Worm (Caenorhabditis elegans) whole organism, late embryonic: ENCODE measurements around the gene str-111.

Experiments
- C38D4.7 ChIP-seq: fragments of 200-800 bp; sonication (Bioruptor generic); optimal IDR thresholded peaks from 2 replicates; lab custom pipeline; 2018; ENCODE audit warnings: mild to moderate bottlenecking, missing genetic modification characterization, moderate library complexity, missing compliant biosample characterization
- K02D7.2 ChIP-seq: sonication (generic microtip); optimal IDR thresholded peaks from 2 replicates; lab custom pipeline; 2017; ENCODE audit warnings: mild to moderate bottlenecking, missing genetic modification characterization, missing compliant biosample characterization
- Y22D7AL.16 ChIP-seq: sonication (generic microtip); optimal IDR thresholded peaks from 2 replicates; lab custom pipeline; 2016; ENCODE audit warnings: missing genetic modification characterization, missing compliant biosample characterization
- ama-1 ChIP-seq: fragments of 150-350 bp; optimal IDR thresholded peaks from 2 replicates; lab custom pipeline; 2014
- ceh-22 ChIP-seq: sonication (generic microtip); optimal IDR thresholded peaks from 2 replicates; lab custom pipeline; 2017; ENCODE audit warnings: missing biosample characterization, missing genetic modification characterization
- ceh-24 ChIP-seq: sonication (generic microtip); optimal IDR thresholded peaks from 2 replicates; lab custom pipeline; 2016; ENCODE audit warnings: mild to moderate bottlenecking, missing genetic modification characterization, missing compliant biosample characterization
- ceh-30 ChIP-seq: fragments of 150-350 bp; optimal IDR thresholded peaks from 2 replicates; lab custom pipeline; 2014; ENCODE audit warnings: missing biosample characterization, missing genetic modification characterization
- ceh-34 ChIP-seq: sonication (generic microtip); optimal IDR thresholded peaks from 2 replicates; lab custom pipeline; 2016; ENCODE audit warnings: mild to moderate bottlenecking, missing genetic modification characterization, missing compliant biosample characterization
- ceh-45 ChIP-seq: fragments of 200-800 bp; sonication (Bioruptor generic); IDR thresholded peaks from 2 replicates; pipeline ENCODE4 v1.3.6; 2022; ENCODE audit warnings: missing genetic modification reagents, missing genetic modification characterization, missing compliant biosample characterization
- ceh-9 ChIP-seq: sonication (generic microtip); optimal IDR thresholded peaks from 2 replicates; lab custom pipeline; 2016; ENCODE audit warnings: mild to moderate bottlenecking, missing genetic modification characterization, inconsistent platforms, missing compliant biosample characterization
- che-1 ChIP-seq: sonication (generic microtip); optimal IDR thresholded peaks from 2 replicates; lab custom pipeline; 2016; ENCODE audit warnings: mild to moderate bottlenecking, missing genetic modification characterization, missing compliant biosample characterization
- dmd-4 ChIP-seq: sonication (generic microtip); optimal IDR thresholded peaks from 2 replicates; lab custom pipeline; 2016; ENCODE audit warnings: borderline replicate concordance, missing genetic modification characterization, missing compliant biosample characterization
- ets-4 ChIP-seq: sonication (generic microtip); optimal IDR thresholded peaks from 2 replicates; lab custom pipeline; 2016; ENCODE audit warnings: missing genetic modification characterization, missing compliant biosample characterization
- fkh-10 ChIP-seq: fragments of 150-350 bp; optimal IDR thresholded peaks from 2 replicates; lab custom pipeline; 2014; ENCODE audit warnings: missing biosample characterization, missing genetic modification reagents, missing genetic modification characterization
- fkh-6 ChIP-seq: sonication (generic microtip); optimal IDR thresholded peaks from 2 replicates; lab custom pipeline; 2016; ENCODE audit warnings: missing genetic modification characterization, missing compliant biosample characterization
- gmeb-2 ChIP-seq: sonication (generic microtip); optimal IDR thresholded peaks from 2 replicates; lab custom pipeline; 2016; ENCODE audit warnings: missing genetic modification characterization, inconsistent platforms, missing compliant biosample characterization
- hlh-15 ChIP-seq: sonication (generic microtip); optimal IDR thresholded peaks from 2 replicates; lab custom pipeline; 2016; ENCODE audit warnings: missing genetic modification characterization, missing compliant biosample characterization
- hlh-30 ChIP-seq: sonication (generic microtip); optimal IDR thresholded peaks from 2 replicates; lab custom pipeline; 2017; ENCODE audit warnings: antibody characterized with exemption, missing genetic modification characterization, missing compliant biosample characterization; ENCODE audit not compliant: insufficient read depth
- hlh-6 ChIP-seq: sonication (generic microtip); optimal IDR thresholded peaks from 2 replicates; lab custom pipeline; 2016; ENCODE audit warnings: missing genotype, missing genetic modification characterization, missing compliant biosample characterization
- hlh-8 ChIP-seq: sonication (generic microtip); optimal IDR thresholded peaks from 2 replicates; lab custom pipeline; 2016; ENCODE audit warnings: missing genotype, missing genetic modification characterization, missing compliant biosample characterization
- lin-11 ChIP-seq: fragments of 200-800 bp; sonication (Bioruptor generic); optimal IDR thresholded peaks from 2 replicates; lab custom pipeline; 2018; ENCODE audit warnings: mild to moderate bottlenecking, missing genetic modification characterization, missing compliant biosample characterization
- odd-2 ChIP-seq: sonication (generic microtip); optimal IDR thresholded peaks from 2 replicates; lab custom pipeline; 2017; ENCODE audit warnings: antibody characterized with exemption, mild to moderate bottlenecking, missing genetic modification characterization, missing compliant biosample characterization
- pag-3 ChIP-seq: sonication (generic microtip); optimal IDR thresholded peaks from 2 replicates; lab custom pipeline; 2016; ENCODE audit warnings: missing compliant biosample characterization, missing genetic modification characterization, borderline replicate concordance
- pha-2 ChIP-seq: sonication (generic microtip); optimal IDR thresholded peaks from 2 replicates; lab custom pipeline; 2017; ENCODE audit warnings: mild to moderate bottlenecking, missing genetic modification characterization, missing compliant biosample characterization
- rnt-1 ChIP-seq: sonication (generic microtip); optimal IDR thresholded peaks from 2 replicates; lab custom pipeline; 2016; ENCODE audit warnings: missing genetic modification characterization, missing compliant biosample characterization
- sdc-2 ChIP-seq: sonication (generic microtip); optimal IDR thresholded peaks from 2 replicates; lab custom pipeline; 2016; ENCODE audit warnings: missing genotype, missing genetic modification characterization, missing compliant biosample characterization
- sox-2 ChIP-seq: fragments of 200-800 bp; sonication (Bioruptor generic); IDR thresholded peaks from 2 replicates; pipeline ENCODE4 v1.3.6; 2022; ENCODE audit warnings: missing genetic modification reagents, missing genetic modification characterization, missing compliant biosample characterization
- sox-4 ChIP-seq: sonication (generic microtip); optimal IDR thresholded peaks from 2 replicates; lab custom pipeline; 2017; ENCODE audit warnings: mild to moderate bottlenecking, missing genetic modification characterization, inconsistent platforms, missing compliant biosample characterization
- unc-55 ChIP-seq: sonication (generic microtip); optimal IDR thresholded peaks from 2 replicates; lab custom pipeline; 2017; ENCODE audit warnings: missing biosample characterization, missing genetic modification reagents, missing genetic modification characterization
- zip-5 ChIP-seq: sonication (generic microtip); optimal IDR thresholded peaks from 2 replicates; lab custom pipeline; 2016; ENCODE audit warnings: missing genetic modification characterization, missing compliant biosample characterization
- ztf-16 ChIP-seq: sonication (generic microtip); optimal IDR thresholded peaks from 2 replicates; lab custom pipeline; 2017; ENCODE audit warnings: missing genetic modification characterization, missing compliant biosample characterization

The str-111 gene

DNA sequence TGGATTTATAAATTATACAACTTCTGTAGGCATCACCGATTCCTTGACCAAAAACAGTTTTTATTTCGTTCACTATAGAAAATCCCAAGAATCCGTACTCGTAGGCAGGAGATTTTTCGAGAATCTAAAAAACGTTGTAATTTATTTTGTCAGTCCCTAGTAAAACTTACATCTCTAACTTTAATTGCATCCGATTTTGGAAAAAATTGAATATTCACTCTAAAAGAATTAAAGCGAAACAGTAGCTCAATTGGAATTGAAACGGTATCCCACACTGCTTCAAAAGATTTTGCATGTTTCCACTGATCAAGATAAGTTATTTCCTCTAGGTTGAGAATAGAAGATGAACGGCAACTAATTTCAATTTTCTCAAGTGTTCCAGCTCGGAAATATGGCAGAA is 37.7 kb downstream of the str-111 start, which contains the start of gene fbxa-142:
fbxa-142 (minus strand) TSS at position 101 of the 400 bp plus-strand sequence.
- no peak for TF ChIP-seq pha-2 (tag; lab: Kevin White, UChicago)
- TF ChIP-seq, all 69 proteins: peak for 0

- TF ChIP-seq pha-2 (tag; lab: Kevin White, UChicago) (no peak), zip-5 (tag; lab: Kevin White, UChicago) (no peak), dmd-4 (tag; lab: Kevin White, UChicago) (no peak), sdc-2 (tag; lab: Kevin White, UChicago) (no peak), ceh-34 (no peak), ama-1 (lab: Kevin White, UChicago) (no peak), Y22D7AL.16 (tag; lab: Kevin White, UChicago) (no peak), ztf-16 (tag; lab: Kevin White, UChicago) (no peak), hlh-15 (tag; lab: Kevin White, UChicago) (no peak), fkh-10 (no peak), rnt-1 (tag; lab: Kevin White, UChicago) (no peak)
These were observed 39.8 kb downstream of the str-111 start for ce11 chrV:16129116-16129515.

DNA sequence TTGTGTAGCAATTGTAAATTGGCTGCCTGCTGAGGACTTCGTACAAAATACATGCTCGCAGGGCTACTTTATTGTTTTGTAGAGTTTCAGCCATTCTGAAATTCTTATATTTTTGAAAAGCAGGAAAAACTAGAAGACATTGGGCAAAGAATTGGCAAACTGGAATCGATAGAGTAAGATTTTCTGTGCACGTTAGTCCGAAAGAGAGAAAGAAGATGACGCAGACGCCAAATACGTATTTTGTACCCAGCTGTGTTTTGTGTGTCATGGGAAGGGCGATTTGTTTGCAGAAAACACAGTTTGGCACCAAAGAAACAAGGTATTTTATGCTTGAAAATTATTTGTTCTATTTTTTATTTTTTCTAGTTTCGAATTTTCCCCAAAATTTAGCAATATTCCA is 41.5 kb downstream of the str-111 start, which contains the start of gene fbxa-143:
fbxa-143 (minus strand) TSS at position 101 of the 400 bp plus-strand sequence.
- no peak for TF ChIP-seq ceh-30 (tag; lab: Kevin White, UChicago)
- TF ChIP-seq che-1 (tag; lab: Kevin White, UChicago), result no peak
- no peak for TF ChIP-seq sox-2 (GFP tag; lab: Robert Waterston, UW)
- TF ChIP-seq zip-5 (tag; lab: Kevin White, UChicago), result no peak
- TF ChIP-seq odd-2 (tag; lab: Kevin White, UChicago), result no peak
- no peak for TF ChIP-seq K02D7.2

ce11 chrV:16124739-16125138 is 44.2 kb downstream of the str-111 start, which contains the start of gene nhr-111:
TSS of gene nhr-111 (minus strand) at chrV:16124839.
- TF ChIP-seq hlh-15 (tag; lab: Kevin White, UChicago), result no peak
- no peak for TF ChIP-seq lin-11 (tag; lab: Kevin White, UChicago)
- TF ChIP-seq ama-1 (lab: Kevin White, UChicago), result no peak
- TF ChIP-seq pag-3 (tag; lab: Kevin White, UChicago), result no peak
- TF ChIP-seq ceh-22 (tag; lab: Kevin White, UChicago), result no peak
- TF ChIP-seq odd-2 (tag; lab: Kevin White, UChicago), result no peak
- no peak for TF ChIP-seq che-1 (tag; lab: Kevin White, UChicago)
- no peak for TF ChIP-seq ceh-34
- no peak for TF ChIP-seq C38D4.7 (GFP tag; lab: Kevin White, UChicago)
- no peak for TF ChIP-seq ceh-24 (tag; lab: Kevin White, UChicago)
- no peak for TF ChIP-seq ets-4
- TF ChIP-seq sox-4, result no peak
- no peak for TF ChIP-seq sox-2 (GFP tag; lab: Robert Waterston, UW)
- TF ChIP-seq, all 69 proteins: peak for 0

DNA sequence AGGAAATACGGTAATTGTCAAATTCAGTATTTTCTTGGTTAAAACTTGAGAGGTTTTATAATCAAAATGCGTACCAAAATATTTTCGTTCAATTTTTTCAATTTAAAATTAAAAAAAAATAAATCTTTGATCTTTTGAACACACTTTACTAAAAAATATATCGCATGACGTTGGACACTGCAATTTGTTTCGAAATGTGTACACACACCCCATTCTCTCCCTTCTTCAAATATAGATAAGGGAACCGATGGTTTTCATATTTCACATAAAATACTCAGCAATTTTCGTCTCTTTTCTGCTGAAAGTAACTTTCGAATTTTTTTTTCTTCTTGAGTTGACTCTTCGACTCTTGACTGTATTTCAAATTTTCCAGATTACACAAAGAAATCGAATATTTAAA is 47.5 kb downstream of the str-111 start:
- TF ChIP-seq hlh-30 (tag; lab: Kevin White, UChicago) (no peak), hlh-6 (no peak), ceh-45 (GFP tag; lab: Robert Waterston, UW) (no peak), ceh-22 (tag; lab: Kevin White, UChicago) (no peak), fkh-6 (tag; lab: Kevin White, UChicago) (no peak), unc-55 (no peak), zip-5 (tag; lab: Kevin White, UChicago) (no peak), ceh-9 (no peak), gmeb-2 (tag; lab: Kevin White, UChicago) (no peak), pag-3 (tag; lab: Kevin White, UChicago) (no peak), C38D4.7 (GFP tag; lab: Kevin White, UChicago) (no peak)

DNA sequence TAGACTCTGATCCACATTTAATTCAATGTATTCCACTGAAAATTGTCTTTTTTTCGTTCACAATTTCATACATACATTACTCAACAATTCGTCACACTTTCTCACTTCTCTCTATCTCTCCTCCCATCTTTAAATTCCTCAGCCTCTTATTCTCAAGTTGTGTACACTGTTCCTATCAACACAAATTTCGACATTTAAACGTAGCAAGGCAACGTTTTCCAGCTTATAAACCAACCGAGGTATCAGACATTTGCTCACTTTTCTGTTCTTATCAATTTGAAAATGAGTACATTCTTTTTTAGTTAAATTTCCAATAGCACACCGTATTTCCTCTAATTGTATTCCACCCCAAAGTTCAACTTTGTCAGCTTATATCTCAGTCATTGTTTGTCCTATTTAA is 48.0 kb downstream of the str-111 start, which contains the start of gene skr-3:
skr-3 (plus strand) TSS at position 163 of the 400 bp plus-strand sequence.
- no peak for TF ChIP-seq hlh-8 (tag; lab: Kevin White, UChicago)
